Worm (Caenorhabditis elegans) whole organism, mixed stage, embryonic: ENCODE measurements around the gene nhr-25.

Experiments
- M03D4.4 ChIP-seq: sonication (generic microtip); optimal IDR thresholded peaks from 2 replicates; lab custom pipeline; 2017; ENCODE audit warnings: mild to moderate bottlenecking, missing genetic modification characterization, missing compliant biosample characterization
- bed-3 ChIP-seq: fragments of 200-800 bp; sonication (Bioruptor generic); optimal IDR thresholded peaks from 3 replicates; lab custom pipeline; 2018; ENCODE audit warnings: mild to moderate bottlenecking, missing genetic modification characterization, moderate library complexity, missing compliant biosample characterization
- blmp-1 ChIP-seq: fragments of 150-350 bp; optimal IDR thresholded peaks from 2 replicates; lab custom pipeline; 2014; ENCODE audit warnings: missing biosample characterization, missing genetic modification characterization
- ceh-39 ChIP-seq: fragments of 150-350 bp; optimal IDR thresholded peaks from 2 replicates; lab custom pipeline; 2014; ENCODE audit warnings: missing biosample characterization, missing genetic modification characterization
- ceh-43 ChIP-seq: fragments of 200-800 bp; sonication (Bioruptor generic); optimal IDR thresholded peaks from 2 replicates; lab custom pipeline; 2018; ENCODE audit warnings: mild to moderate bottlenecking, missing genetic modification characterization, moderate library complexity, missing compliant biosample characterization
- ceh-83 ChIP-seq: fragments of 200-800 bp; sonication (Bioruptor generic); optimal IDR thresholded peaks from 2 replicates; lab custom pipeline; 2018; ENCODE audit warnings: mild to moderate bottlenecking, missing genetic modification characterization, missing compliant biosample characterization
- ces-1 ChIP-seq: fragments of 150-350 bp; optimal IDR thresholded peaks from 2 replicates; lab custom pipeline; 2014; ENCODE audit warnings: missing biosample characterization, missing genetic modification reagents, missing genetic modification characterization
- cnd-1 ChIP-seq: fragments of 200-800 bp; sonication (Bioruptor generic); optimal IDR thresholded peaks from 2 replicates; lab custom pipeline; 2018; ENCODE audit warnings: mild to moderate bottlenecking, missing genetic modification characterization, missing compliant biosample characterization
- drap-1 ChIP-seq: fragments of 200-800 bp; sonication (Bioruptor generic); optimal IDR thresholded peaks from 3 replicates; lab custom pipeline; 2018; ENCODE audit warnings: mild to moderate bottlenecking, missing genetic modification characterization, missing compliant biosample characterization
- elt-1 ChIP-seq: sonication (generic microtip); optimal IDR thresholded peaks from 2 replicates; lab custom pipeline; 2017; ENCODE audit warnings: missing genetic modification characterization, mild to moderate bottlenecking, missing compliant biosample characterization, antibody characterized with exemption, moderate library complexity, borderline replicate concordance; ENCODE audit not compliant: insufficient read depth
- elt-3 ChIP-seq: fragments of 150-350 bp; optimal IDR thresholded peaks from 2 replicates; lab custom pipeline; 2014; ENCODE audit warnings: missing biosample characterization, missing genetic modification characterization
- flh-1 ChIP-seq: fragments of 200-800 bp; sonication (Bioruptor generic); optimal IDR thresholded peaks from 2 replicates; lab custom pipeline; 2018; ENCODE audit warnings: mild to moderate bottlenecking, missing genetic modification characterization, moderate library complexity, missing compliant biosample characterization
- ham-2 ChIP-seq: fragments of 200-800 bp; sonication (Bioruptor generic); optimal IDR thresholded peaks from 2 replicates; lab custom pipeline; 2018; ENCODE audit warnings: mild to moderate bottlenecking, missing genetic modification characterization, missing compliant biosample characterization
- hlh-1 ChIP-seq: fragments of 150-350 bp; optimal IDR thresholded peaks from 2 replicates; lab custom pipeline; 2014; ENCODE audit warnings: missing biosample characterization, missing genetic modification reagents, missing genetic modification characterization
- lin-13 ChIP-seq: fragments of 150-350 bp; optimal IDR thresholded peaks from 2 replicates; lab custom pipeline; 2014; ENCODE audit warnings: missing biosample characterization, missing genetic modification characterization
- lin-32 ChIP-seq: fragments of 200-800 bp; sonication (Bioruptor generic); optimal IDR thresholded peaks from 2 replicates; lab custom pipeline; 2018; ENCODE audit warnings: mild to moderate bottlenecking, missing genetic modification characterization, missing compliant biosample characterization
- lsy-2 ChIP-seq: fragments of 150-350 bp; optimal IDR thresholded peaks from 2 replicates; lab custom pipeline; 2014; ENCODE audit warnings: missing biosample characterization, missing genetic modification characterization
- mab-5 ChIP-seq: fragments of 150-350 bp; optimal IDR thresholded peaks from 2 replicates; lab custom pipeline; 2014; ENCODE audit warnings: missing biosample characterization, missing genetic modification characterization
- mep-1 ChIP-seq: fragments of 150-350 bp; optimal IDR thresholded peaks from 2 replicates; lab custom pipeline; 2017; ENCODE audit warnings: missing biosample characterization, missing genetic modification reagents, missing genetic modification characterization, inconsistent platforms
- mls-2 ChIP-seq: sonication (generic microtip); optimal IDR thresholded peaks from 2 replicates; lab custom pipeline; 2016; ENCODE audit warnings: mild to moderate bottlenecking, missing genetic modification characterization, moderate library complexity, missing compliant biosample characterization
- nhr-12 ChIP-seq: fragments of 150-350 bp; optimal IDR thresholded peaks from 2 replicates; lab custom pipeline; 2014; ENCODE audit warnings: missing biosample characterization, missing genetic modification characterization
- nhr-2 ChIP-seq: fragments of 150-350 bp; optimal IDR thresholded peaks from 2 replicates; lab custom pipeline; 2014; ENCODE audit warnings: missing biosample characterization, missing genetic modification characterization
- nhr-237 ChIP-seq: fragments of 150-350 bp; optimal IDR thresholded peaks from 2 replicates; lab custom pipeline; 2014; ENCODE audit warnings: missing biosample characterization, missing genetic modification characterization
- nhr-28 ChIP-seq: fragments of 150-350 bp; optimal IDR thresholded peaks from 2 replicates; lab custom pipeline; 2014; ENCODE audit warnings: missing biosample characterization, missing genetic modification characterization
- nhr-76 ChIP-seq: sonication (generic microtip); optimal IDR thresholded peaks from 2 replicates; lab custom pipeline; 2017; ENCODE audit warnings: missing biosample characterization, missing genetic modification characterization
- pha-4 ChIP-seq: fragments of 150-350 bp; optimal IDR thresholded peaks from 2 replicates; lab custom pipeline; 2018; ENCODE audit warnings: missing biosample characterization, missing genetic modification reagents, missing genetic modification characterization
- sem-2 ChIP-seq: fragments of 200-800 bp; sonication (Bioruptor generic); optimal IDR thresholded peaks from 2 replicates; lab custom pipeline; 2018; ENCODE audit warnings: mild to moderate bottlenecking, missing genetic modification characterization, missing compliant biosample characterization
- snpc-4 ChIP-seq: fragments of 150-350 bp; optimal IDR thresholded peaks from 2 replicates; lab custom pipeline; 2014; ENCODE audit warnings: missing biosample characterization, missing genetic modification characterization
- sptf-1 ChIP-seq: sonication (generic microtip); optimal IDR thresholded peaks from 2 replicates; lab custom pipeline; 2017; ENCODE audit warnings: mild to moderate bottlenecking, missing genetic modification characterization, moderate library complexity, missing compliant biosample characterization
- unc-62 ChIP-seq: fragments of 150-350 bp; optimal IDR thresholded peaks from 2 replicates; lab custom pipeline; 2014; ENCODE audit warnings: missing biosample characterization, missing genetic modification reagents, missing genetic modification characterization
- zip-8 ChIP-seq: fragments of 150-350 bp; optimal IDR thresholded peaks from 2 replicates; lab custom pipeline; 2014; ENCODE audit warnings: missing biosample characterization, missing genetic modification characterization

The nhr-25 gene

ce11 chrX:13006328-13006727 lies 2.0 kb upstream of the nhr-25 start:
- no peak for TF ChIP-seq nhr-12 (tag; lab: Kevin White, UChicago)
- TF ChIP-seq lsy-2 (tag; lab: Kevin White, UChicago), result no peak
- TF ChIP-seq nhr-237, result no peak
- TF ChIP-seq M03D4.4 (tag; lab: Kevin White, UChicago), result no peak
- no peak for TF ChIP-seq elt-3 (tag; lab: Kevin White, UChicago)
- TF ChIP-seq ceh-83 (GFP tag; lab: Kevin White, UChicago), result no peak
- TF ChIP-seq zip-8 (tag; lab: Kevin White, UChicago), result no peak
- TF ChIP-seq, all 35 proteins: peak for 0

ce11 chrX:13006734-13007133 lies 1.6 kb upstream of the nhr-25 start:
- TF ChIP-seq pha-4 (tag; lab: Kevin White, UChicago) (no peak), mls-2 (tag; lab: Kevin White, UChicago) (no peak), lin-13 (tag; lab: Kevin White, UChicago) (no peak)

DNA sequence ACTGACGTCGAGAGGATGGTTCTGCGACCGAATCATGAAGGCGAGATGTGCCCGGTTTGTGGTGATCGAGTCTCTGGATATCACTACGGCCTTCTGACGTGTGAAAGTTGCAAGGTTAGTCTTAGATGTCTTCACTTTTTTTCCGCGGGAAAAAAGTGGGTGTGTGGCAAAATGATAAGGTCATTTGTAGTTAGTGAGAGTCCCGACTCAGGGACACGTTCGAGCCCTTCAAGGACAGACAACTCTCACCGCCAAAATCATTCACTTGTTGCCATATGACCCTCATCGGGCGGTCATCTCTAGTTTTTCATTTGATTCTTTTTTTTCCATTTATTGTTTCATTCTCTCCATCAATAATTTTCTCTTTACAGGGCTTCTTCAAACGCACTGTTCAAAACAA lies 602 bp downstream of the nhr-25 start:
- TF ChIP-seq mab-5 (tag; lab: Kevin White, UChicago) (no peak), sem-2 (GFP tag; lab: Kevin White, UChicago) (no peak), ceh-43 (GFP tag; lab: Kevin White, UChicago) (no peak), ces-1 (GFP tag; lab: Kevin White, UChicago) (no peak), elt-1 (tag; lab: Kevin White, UChicago) (no peak), hlh-1 (no peak), blmp-1 (tag; lab: Kevin White, UChicago) (peak; percentile 59), elt-3 (tag; lab: Kevin White, UChicago) (no peak)
- TF ChIP-seq, all 35 proteins: peak for 1

- TF ChIP-seq nhr-76 (tag; lab: Kevin White, UChicago) (no peak), flh-1 (GFP tag; lab: Kevin White, UChicago) (no peak), pha-4 (tag; lab: Kevin White, UChicago) (no peak), blmp-1 (tag; lab: Kevin White, UChicago) (peak; percentile 35), lin-13 (tag; lab: Kevin White, UChicago) (no peak)
Observed at ce11 chrX:13009645-13010044, 1.4 kb downstream of the nhr-25 start.

- peak; percentile 54 for TF ChIP-seq unc-62 (GFP tag; lab: Kevin White, UChicago)
- no peak for TF ChIP-seq nhr-28 (tag; lab: Kevin White, UChicago)
- TF ChIP-seq nhr-2, result peak; percentile 86
- peak; percentile 83 for TF ChIP-seq zip-8 (tag; lab: Kevin White, UChicago)
- TF ChIP-seq elt-1 (tag; lab: Kevin White, UChicago), result peak; percentile 96
Observed at ce11 chrX:13011897-13012296, 3.6 kb downstream of the nhr-25 start.

ce11 chrX:13014341-13014740 lies 6.0 kb downstream of the nhr-25 start:
- TF ChIP-seq nhr-237 (no peak), snpc-4 (tag; lab: Kevin White, UChicago) (no peak), elt-3 (tag; lab: Kevin White, UChicago) (no peak), sptf-1 (no peak), ham-2 (GFP tag; lab: Kevin White, UChicago) (no peak), bed-3 (no peak), mab-5 (tag; lab: Kevin White, UChicago) (no peak), lin-32 (no peak), cnd-1 (no peak), mep-1 (tag; lab: Kevin White, UChicago) (no peak), ceh-39 (tag; lab: Kevin White, UChicago) (no peak), drap-1 (GFP tag; lab: Kevin White, UChicago) (no peak)
